Fruit fly (Drosophila melanogaster) whole organism, embryonic: ENCODE results near the gene CG46059.

Source experiments
- Adf1 ChIP-seq: fragments of 200-800 bp; sonication (Bioruptor generic); IDR thresholded peaks from 2 replicates; pipeline ENCODE4 v1.3.6; 2022; ENCODE audit warnings: missing biosample characterization, missing genetic modification characterization
- Atf-2 ChIP-seq: fragments of 200-800 bp; sonication (Bioruptor generic); optimal IDR thresholded peaks from 2 replicates; lab custom pipeline; 2016; ENCODE audit warnings: missing biosample characterization, missing genetic modification characterization
- Bgb ChIP-seq: fragments of 200-800 bp; sonication (Bioruptor generic); IDR thresholded peaks from 2 replicates; pipeline ENCODE4 v1.3.6; 2022; ENCODE audit warnings: missing biosample characterization, missing genetic modification characterization; ENCODE audit not compliant: partially characterized antibody
- CG10321 ChIP-seq: fragments of 200-800 bp; sonication (Bioruptor generic); IDR thresholded peaks from 2 replicates; pipeline ENCODE4 v1.3.6; 2022; ENCODE audit warnings: missing biosample characterization, missing genetic modification characterization
- CG11695 ChIP-seq: fragments of 200-800 bp; sonication (Bioruptor generic); IDR thresholded peaks from 3 replicates; pipeline ENCODE4 v1.3.6; 2022; ENCODE audit warnings: missing biosample characterization, missing genetic modification characterization
- CG13123 ChIP-seq: fragments of 200-800 bp; sonication (Bioruptor generic); optimal IDR thresholded peaks from 2 replicates; lab custom pipeline; 2016; ENCODE audit warnings: missing biosample characterization, missing genetic modification characterization
- CG13424 ChIP-seq: fragments of 200-800 bp; sonication (Bioruptor generic); optimal IDR thresholded peaks from 2 replicates; lab custom pipeline; 2019; ENCODE audit warnings: missing biosample characterization, mild to moderate bottlenecking, missing genetic modification characterization, moderate library complexity
- CG13894 ChIP-seq: fragments of 200-800 bp; sonication (Bioruptor generic); optimal IDR thresholded peaks from 3 replicates; lab custom pipeline; 2018; ENCODE audit warnings: missing biosample characterization, mild to moderate bottlenecking, missing genetic modification characterization, moderate library complexity
- CG1529 ChIP-seq: fragments of 200-800 bp; sonication (Bioruptor generic); optimal IDR thresholded peaks from 3 replicates; lab custom pipeline; 2018; ENCODE audit warnings: missing biosample characterization, missing genetic modification characterization
- CG17186 ChIP-seq: fragments of 200-800 bp; sonication (Bioruptor generic); optimal IDR thresholded peaks from 3 replicates; lab custom pipeline; 2017; ENCODE audit warnings: missing biosample characterization, missing genetic modification reagents, missing genetic modification characterization
- CG18599 ChIP-seq: fragments of 200-800 bp; sonication (Bioruptor generic); optimal IDR thresholded peaks from 3 replicates; lab custom pipeline; 2017; ENCODE audit warnings: missing biosample characterization, missing genetic modification characterization, mild to moderate bottlenecking, moderate library complexity, missing genetic modification reagents
- CG2199 ChIP-seq: fragments of 200-800 bp; sonication (Bioruptor generic); IDR thresholded peaks from 3 replicates; pipeline ENCODE4 v1.3.6; 2022; ENCODE audit warnings: missing biosample characterization, missing genetic modification characterization
- CG3281 ChIP-seq: fragments of 200-800 bp; sonication (Bioruptor generic); optimal IDR thresholded peaks from 3 replicates; lab custom pipeline; 2017; ENCODE audit warnings: missing biosample characterization, mild to moderate bottlenecking, missing genetic modification characterization
- CG6175 ChIP-seq: fragments of 200-800 bp; sonication (Bioruptor generic); IDR thresholded peaks from 3 replicates; pipeline ENCODE4 v1.3.6; 2022; ENCODE audit warnings: missing biosample characterization, missing genetic modification characterization
- D19B ChIP-seq: fragments of 200-800 bp; sonication (Bioruptor generic); optimal IDR thresholded peaks from 2 replicates; lab custom pipeline; 2017; ENCODE audit warnings: missing biosample characterization, mild to moderate bottlenecking, missing genetic modification characterization
- Deaf1 ChIP-seq: fragments of 200-800 bp; optimal IDR thresholded peaks from 3 replicates; lab custom pipeline; 2019; ENCODE audit warnings: missing biosample characterization, mild to moderate bottlenecking, missing genetic modification characterization, moderate library complexity
- Drgx ChIP-seq: fragments of 200-800 bp; sonication (Bioruptor generic); IDR thresholded peaks from 2 replicates; pipeline ENCODE4 v1.3.6; 2022; ENCODE audit warnings: missing biosample characterization, missing genetic modification characterization
- H15 ChIP-seq: fragments of 200-800 bp; sonication (Bioruptor generic); IDR thresholded peaks from 3 replicates; pipeline ENCODE4 v1.3.6; 2022; ENCODE audit warnings: missing biosample characterization, missing genetic modification characterization
- Hmr ChIP-seq: fragments of 200-800 bp; sonication (Bioruptor generic); optimal IDR thresholded peaks from 3 replicates; lab custom pipeline; 2017; ENCODE audit warnings: mild to moderate bottlenecking, missing biosample characterization, missing genetic modification reagents, missing genetic modification characterization
- Pdp1 ChIP-seq, 2 experiments: fragments of 200-800 bp; sonication (Bioruptor generic); optimal IDR thresholded peaks; 3 replicates each; lab custom pipeline; 2016; ENCODE audit warnings: missing biosample characterization in 2 of 2, missing genetic modification characterization in 2 of 2, mild to moderate bottlenecking in 1 of 2, moderate library complexity in 1 of 2
- Rfx ChIP-seq: fragments of 200-800 bp; sonication (Bioruptor generic); IDR thresholded peaks from 2 replicates; pipeline ENCODE4 v1.3.6; 2022; ENCODE audit warnings: missing biosample characterization, missing genetic modification characterization
- Trl ChIP-seq, 3 experiments: fragments of >200 bp in 2 of 3; fragments of 200-800 bp in 1 of 3; sonication (Bioruptor generic) in 1 of 3; optimal IDR thresholded peaks; 2 replicates in 1 of 3; 3 replicates in 2 of 3; lab custom pipeline; 2016 to 2017; ENCODE audit warnings: missing biosample characterization in 1 of 3, missing genetic modification characterization in 1 of 3
- abd-A ChIP-seq: fragments of 200-800 bp; sonication (Bioruptor generic); optimal IDR thresholded peaks from 3 replicates; lab custom pipeline; 2019; ENCODE audit warnings: missing biosample characterization, mild to moderate bottlenecking, missing genetic modification characterization, moderate library complexity
- ato ChIP-seq: fragments of 200-800 bp; sonication (Bioruptor generic); IDR thresholded peaks from 2 replicates; pipeline ENCODE4 v1.3.6; 2022; ENCODE audit warnings: missing biosample characterization, missing genetic modification characterization; ENCODE audit not compliant: partially characterized antibody
- bsh ChIP-seq, 2 experiments: fragments of 200-800 bp; sonication (Bioruptor generic); optimal IDR thresholded peaks; 2 replicates each; lab custom pipeline; 2017 to 2018; ENCODE audit warnings: mild to moderate bottlenecking in 2 of 2, missing biosample characterization in 2 of 2, missing genetic modification characterization in 2 of 2, moderate library complexity in 1 of 2
- cg ChIP-seq: fragments of 200-800 bp; sonication (Bioruptor generic); optimal IDR thresholded peaks from 3 replicates; lab custom pipeline; 2019; ENCODE audit warnings: missing biosample characterization, mild to moderate bottlenecking, missing genetic modification characterization, moderate library complexity
- chinmo ChIP-seq: fragments of 200-800 bp; sonication (Bioruptor generic); IDR thresholded peaks from 4 replicates; pipeline ENCODE4 v1.3.6; 2022; ENCODE audit warnings: missing biosample characterization, missing genetic modification characterization; ENCODE audit not compliant: partially characterized antibody
- crol ChIP-seq: fragments of 200-800 bp; sonication (Bioruptor generic); IDR thresholded peaks from 2 replicates; pipeline ENCODE4 v1.3.6; 2022; ENCODE audit warnings: missing biosample characterization, missing genetic modification characterization
- dan ChIP-seq: fragments of 200-800 bp; sonication (Bioruptor generic); IDR thresholded peaks from 2 replicates; pipeline ENCODE4 v1.3.6; 2022; ENCODE audit warnings: missing biosample characterization, missing genetic modification characterization
- esg ChIP-seq: fragments of 200-800 bp; sonication (Bioruptor generic); conservative IDR thresholded peaks from 2 replicates; pipeline ENCODE4 v1.3.6; 2022; ENCODE audit warnings: missing biosample characterization, missing genetic modification characterization
- gem ChIP-seq: fragments of 200-800 bp; sonication (Bioruptor generic); optimal IDR thresholded peaks from 2 replicates; lab custom pipeline; 2019; ENCODE audit warnings: missing biosample characterization, mild to moderate bottlenecking, missing genetic modification characterization, moderate library complexity
- grau ChIP-seq: fragments of 200-800 bp; optimal IDR thresholded peaks from 3 replicates; lab custom pipeline; 2019; ENCODE audit warnings: missing biosample characterization, mild to moderate bottlenecking, missing genetic modification characterization, moderate library complexity
- klu ChIP-seq: fragments of 200-800 bp; sonication (Bioruptor generic); IDR thresholded peaks from 2 replicates; pipeline ENCODE4 v1.3.6; 2022; ENCODE audit warnings: missing biosample characterization, missing genetic modification characterization
- lbe ChIP-seq: fragments of 200-800 bp; sonication (Bioruptor generic); optimal IDR thresholded peaks from 2 replicates; lab custom pipeline; 2016; ENCODE audit warnings: missing biosample characterization, mild to moderate bottlenecking, missing genetic modification characterization
- nom ChIP-seq: fragments of 200-800 bp; sonication (Bioruptor generic); optimal IDR thresholded peaks from 2 replicates; lab custom pipeline; 2017; ENCODE audit warnings: missing biosample characterization, missing genetic modification characterization, mild to moderate bottlenecking, moderate library complexity, missing genetic modification reagents
- pfk ChIP-seq: fragments of 200-800 bp; sonication (Bioruptor generic); optimal IDR thresholded peaks from 2 replicates; lab custom pipeline; 2018; ENCODE audit warnings: missing biosample characterization, mild to moderate bottlenecking, missing genetic modification characterization, moderate library complexity
- pnt ChIP-seq: fragments of 200-800 bp; sonication (Bioruptor generic); optimal IDR thresholded peaks from 3 replicates; lab custom pipeline; 2016; ENCODE audit warnings: missing biosample characterization, missing genetic modification characterization
- sens ChIP-seq: fragments of 200-800 bp; sonication (Bioruptor generic); peaks from one replicate; lab custom pipeline; 2016; ENCODE audit warnings: missing biosample characterization, missing genetic modification characterization
- sisA ChIP-seq: fragments of 200-800 bp; sonication (Bioruptor generic); IDR thresholded peaks from 2 replicates; pipeline ENCODE4 v1.3.6; 2022; ENCODE audit warnings: missing biosample characterization, missing genetic modification characterization
- slbo ChIP-seq: fragments of 200-800 bp; sonication (Bioruptor generic); IDR thresholded peaks from 2 replicates; pipeline ENCODE4 v1.3.6; 2022; ENCODE audit warnings: missing biosample characterization, missing genetic modification characterization
- ssp ChIP-seq: fragments of 200-800 bp; sonication (Bioruptor generic); IDR thresholded peaks from 2 replicates; pipeline ENCODE4 v1.3.6; 2022; ENCODE audit warnings: missing biosample characterization, missing genetic modification characterization
- stc ChIP-seq: fragments of 200-800 bp; sonication (Bioruptor generic); IDR thresholded peaks from 2 replicates; pipeline ENCODE4 v1.3.6; 2022; ENCODE audit warnings: missing biosample characterization, missing genetic modification characterization
- tup ChIP-seq: fragments of 200-800 bp; sonication (Bioruptor generic); optimal IDR thresholded peaks from 2 replicates; lab custom pipeline; 2016; ENCODE audit warnings: missing biosample characterization, mild to moderate bottlenecking, missing genetic modification characterization, moderate library complexity
- twi ChIP-seq: fragments of 200-800 bp; optimal IDR thresholded peaks from 2 replicates; lab custom pipeline; 2019; ENCODE audit warnings: missing biosample characterization, mild to moderate bottlenecking, missing genetic modification characterization, moderate library complexity
- vvl ChIP-seq: fragments of 200-800 bp; sonication (Bioruptor generic); IDR thresholded peaks from 2 replicates; pipeline ENCODE4 v1.3.6; 2022; ENCODE audit warnings: missing biosample characterization, missing genetic modification characterization
- zf30C ChIP-seq: fragments of 200-800 bp; sonication (Bioruptor generic); optimal IDR thresholded peaks from 3 replicates; lab custom pipeline; 2018; ENCODE audit warnings: missing biosample characterization, mild to moderate bottlenecking, missing genetic modification characterization

Gene CG46059

dm6 chr2L:19146047-19146446, 37.5 kb downstream of the CG46059 start (continued):
- peak; percentile 13 for TF ChIP-seq nom (GFP tag; lab: Kevin White, UChicago)
- TF ChIP-seq vvl (GFP tag; lab: Robert Waterston, UW), result peak; percentile 77
- no peak for TF ChIP-seq stc (GFP tag; lab: Robert Waterston, UW)
- TF ChIP-seq cg (GFP tag; lab: Kevin White, UChicago), result no peak
- peak; percentile 12 for TF ChIP-seq abd-A (tag; lab: Kevin White, UChicago)
- 0 out of 2 replicates have a peak, but pooled peaks have one; percentile 32 for TF ChIP-seq Rfx
- TF ChIP-seq pfk (GFP tag; lab: Kevin White, UChicago), result peak; percentile 28
- TF ChIP-seq sens (GFP tag; lab: Kevin White, UChicago), result peak; percentile 38
- no peak for TF ChIP-seq CG17186
- peak; percentile 79 for TF ChIP-seq D19B (GFP tag; lab: Kevin White, UChicago)
- no peak for TF ChIP-seq dan
- peak; percentile 92 for TF ChIP-seq twi (tag; lab: Kevin White, UChicago)
- TF ChIP-seq Hmr, result peak; percentile 8
- TF ChIP-seq Atf-2 (GFP tag; lab: Kevin White, UChicago), result no peak
- TF ChIP-seq CG10321 (GFP tag; lab: Robert Waterston, UW), result 0 out of 2 replicates have a peak, but pooled peaks have one; percentile 33
- 0 out of 4 replicates have a peak, but pooled peaks have one; percentile 63 for TF ChIP-seq chinmo
- TF ChIP-seq ato (GFP tag; lab: Robert Waterston, UW), result peak; percentile 17; the same call in 1 of the 2 replicates
- TF ChIP-seq slbo (GFP tag; lab: Robert Waterston, UW), result no peak
- TF ChIP-seq pnt (GFP tag; lab: Kevin White, UChicago), result no peak
- TF ChIP-seq CG13424 (tag; lab: Kevin White, UChicago), result no peak
- TF ChIP-seq, all 482 proteins: peak for 21

- TF ChIP-seq lbe (GFP tag; lab: Kevin White, UChicago) (no peak), Deaf1 (tag; lab: Kevin White, UChicago) (no peak), bsh (GFP tag; optimal IDR thresholded peaks at IDR 0.05; lab: Kevin White, UChicago) (peak in 1 of 2 experiments; percentile 19), CG13894 (tag; lab: Kevin White, UChicago) (peak; percentile 78), CG6175 (GFP tag; lab: Robert Waterston, UW) (peak; percentile 60; the same call in 1 of the 3 replicates), chinmo (peak; percentile 89; the same call in 2 of the 4 replicates), esg (GFP tag; lab: Robert Waterston, UW) (no peak), crol (GFP tag; lab: Robert Waterston, UW) (peak; percentile 77), nom (GFP tag; lab: Kevin White, UChicago) (peak; percentile 83), Drgx (GFP tag; lab: Robert Waterston, UW) (peak; percentile 47; the same call in 1 of the 2 replicates), CG18599 (GFP tag; lab: Kevin White, UChicago) (no peak), H15 (GFP tag; lab: Robert Waterston, UW) (no peak), Adf1 (peak; percentile 14; the same call in 1 of the 2 replicates), tup (no peak), pfk (GFP tag; lab: Kevin White, UChicago) (peak; percentile 88)
Observed at dm6 chr2L:19144115-19144514, 39.5 kb downstream of the CG46059 start.

dm6 chr2L:19142176-19142870, 41.3 kb downstream of the CG46059 start:
- TF ChIP-seq CG2199 (0 out of 3 replicates have a peak, but pooled peaks have one; percentile 64), CG13123 (GFP tag; lab: Kevin White, UChicago) (no peak), grau (tag; lab: Kevin White, UChicago) (peak; percentile 17), ssp (peak; percentile 20; the same call in 1 of the 2 replicates), Bgb (GFP tag; lab: Robert Waterston, UW) (no peak), CG1529 (GFP tag; lab: Kevin White, UChicago) (no peak), zf30C (GFP tag; lab: Kevin White, UChicago) (no peak), CG3281 (GFP tag; lab: Kevin White, UChicago) (peak; percentile 6), CG11695 (peak; percentile 47; the same call in 1 of the 3 replicates), Pdp1 (GFP tag; optimal IDR thresholded peaks at IDR 0.05; lab: Kevin White, UChicago) (peak in 1 of 2 experiments; percentile 6), gem (tag; lab: Kevin White, UChicago) (peak; percentile 53), Trl (optimal IDR thresholded peaks at IDR 0.05; lab: Kevin White, UChicago) (no peak), Trl (GFP tag; optimal IDR thresholded peaks at IDR 0.05; lab: Kevin White, UChicago) (peak; percentile 13), Drgx (GFP tag; lab: Robert Waterston, UW) (peak; percentile 40), sisA (GFP tag; lab: Robert Waterston, UW) (no peak), klu (GFP tag; lab: Robert Waterston, UW) (no peak)
